Fruit fly (Drosophila melanogaster): Measurements from ENCODE around the gene CG11537.

CG11537 gene

DNA sequence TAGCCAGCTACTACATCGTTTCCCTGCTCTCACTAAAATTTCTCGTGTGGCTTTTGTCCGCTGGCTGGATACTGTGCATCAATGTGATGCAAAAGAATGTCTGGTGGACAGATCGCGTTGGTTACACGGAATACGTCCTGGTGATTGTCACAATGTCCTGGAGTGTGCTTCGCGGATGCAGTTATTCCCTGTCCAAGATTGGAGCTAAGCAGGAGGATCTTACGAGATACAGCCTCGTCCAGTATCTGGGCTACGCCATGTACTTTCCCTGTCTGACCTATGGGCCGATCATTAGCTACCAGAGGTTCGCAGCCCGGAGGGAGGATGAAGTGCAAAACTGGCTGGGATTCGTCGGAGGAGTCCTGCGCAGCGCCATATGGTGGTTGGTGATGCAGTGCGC is 19.3 kb upstream of the CG11537 start:
- TF ChIP-seq tap (tag; optimal IDR thresholded peaks at IDR 0.05): no peak
- TF ChIP-seq CG32532 (GFP tag; IDR thresholded peaks at IDR 0.05): no peak
- TF ChIP-seq ci (GFP tag; IDR thresholded peaks at IDR 0.05): no peak
- TF ChIP-seq ranshi (GFP tag; IDR thresholded peaks at IDR 0.05): no peak
- no peak for TF ChIP-seq CG33557 (GFP tag; optimal IDR thresholded peaks at IDR 0.05)
- TF ChIP-seq peb (GFP tag; IDR thresholded peaks at IDR 0.05): no peak
- no peak for TF ChIP-seq CG6254 (GFP tag; optimal IDR thresholded peaks at IDR 0.05)
- TF ChIP-seq CG6854 (GFP tag; optimal IDR thresholded peaks at IDR 0.05): no peak
- TF ChIP-seq CG5180 (GFP tag; optimal IDR thresholded peaks at IDR 0.05): no peak

DNA sequence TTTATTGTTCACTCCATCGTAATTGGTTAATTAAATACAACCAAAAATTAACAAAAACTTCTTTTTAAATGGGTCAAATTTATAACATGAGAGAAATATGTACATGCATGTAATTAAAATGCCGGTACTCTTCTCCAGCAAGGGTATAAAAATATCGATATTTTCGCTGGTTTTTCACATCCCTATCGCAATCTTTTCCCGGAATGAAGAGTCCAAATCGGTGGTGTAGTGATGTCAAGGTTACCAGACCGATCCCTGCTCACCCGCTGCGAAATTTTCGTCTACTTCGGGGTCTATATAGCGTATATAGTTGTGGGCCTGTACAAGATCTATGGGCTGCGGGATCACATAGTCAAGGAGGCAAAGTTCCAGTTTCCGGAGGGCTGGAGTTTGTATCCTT is 18.7 kb upstream of the CG11537 start, which contains the start of gene rasp:
Gene rasp (plus strand): TSS at position 213 of the 400 bp plus-strand sequence.
- no peak for TF ChIP-seq CG1529 (GFP tag; optimal IDR thresholded peaks at IDR 0.05)
- TF ChIP-seq CG4617 (GFP tag; optimal IDR thresholded peaks at IDR 0.05; ENCODE audit: borderline replicate concordance): no peak
- TF ChIP-seq Asciz (GFP tag; optimal IDR thresholded peaks at IDR 0.05): no peak
- no peak for TF ChIP-seq TFAM (GFP tag; optimal IDR thresholded peaks at IDR 0.05)
- TF ChIP-seq croc (GFP tag; conservative IDR thresholded peaks at IDR 0.05): no peak
- no peak for TF ChIP-seq ERR (GFP tag; optimal IDR thresholded peaks at IDR 0.05)
- TF ChIP-seq kay (GFP tag; optimal IDR thresholded peaks at IDR 0.05): no peak
- peak; percentile 47 for TF ChIP-seq CG2129 (GFP tag; IDR thresholded peaks at IDR 0.05; ENCODE audit: partially characterized antibody)
- peak; percentile 45; the same call in 1 of the 2 replicates for TF ChIP-seq bbx (GFP tag; IDR thresholded peaks at IDR 0.05; ENCODE audit: partially characterized antibody)
- TF ChIP-seq BtbVII (GFP tag; optimal IDR thresholded peaks at IDR 0.05): no peak
- no peak for TF ChIP-seq CG13123 (GFP tag; optimal IDR thresholded peaks at IDR 0.05)
- no peak for TF ChIP-seq Side (GFP tag; optimal IDR thresholded peaks at IDR 0.05)
- no peak for TF ChIP-seq otp (GFP tag; IDR thresholded peaks at IDR 0.05)
- TF ChIP-seq CG3838 (GFP tag; optimal IDR thresholded peaks at IDR 0.05): no peak
- TF ChIP-seq sr (GFP tag; IDR thresholded peaks at IDR 0.05): no peak
- TF ChIP-seq ftz-f1 (GFP tag; optimal IDR thresholded peaks at IDR 0.05): peak; percentile 41
- no peak for TF ChIP-seq tx (GFP tag; optimal IDR thresholded peaks at IDR 0.05)
- peak; percentile 27 for TF ChIP-seq pzg (GFP tag; optimal IDR thresholded peaks at IDR 0.05)
- peak; percentile 11 for TF ChIP-seq trem (tag; optimal IDR thresholded peaks at IDR 0.05)
- no peak for TF ChIP-seq Ets65A (GFP tag)
- no peak for TF ChIP-seq dati (GFP tag; IDR thresholded peaks at IDR 0.05)
- TF ChIP-seq Doc3 (GFP tag; IDR thresholded peaks at IDR 0.05; ENCODE audit: partially characterized antibody): 0 out of 3 replicates have a peak, but pooled peaks have one; percentile 38
- no peak for TF ChIP-seq ro (GFP tag; IDR thresholded peaks at IDR 0.05)
- no peak for TF ChIP-seq CG18764 (GFP tag; optimal IDR thresholded peaks at IDR 0.05)
- TF ChIP-seq Stat92E (GFP tag; optimal IDR thresholded peaks at IDR 0.05): peak in 1 of 3 experiments; percentile 8
- no peak for TF ChIP-seq CG3995 (GFP tag; optimal IDR thresholded peaks at IDR 0.05)
- TF ChIP-seq Atf3 (GFP tag; optimal IDR thresholded peaks at IDR 0.05): no peak
- no peak for TF ChIP-seq CG2202 (tag; optimal IDR thresholded peaks at IDR 0.05)
- no peak for TF ChIP-seq CG14710 (tag; optimal IDR thresholded peaks at IDR 0.05)
- no peak for TF ChIP-seq ac (GFP tag; optimal IDR thresholded peaks at IDR 0.05)
- TF ChIP-seq CG15696 (tag; optimal IDR thresholded peaks at IDR 0.05): no peak
- TF ChIP-seq CG16863 (GFP tag; optimal IDR thresholded peaks at IDR 0.05): no peak
- no peak for TF ChIP-seq run (tag; optimal IDR thresholded peaks at IDR 0.05)
- TF ChIP-seq rib (GFP tag; IDR thresholded peaks at IDR 0.05): no peak
- TF ChIP-seq CG3407 (GFP tag; optimal IDR thresholded peaks at IDR 0.05): no peak
- TF ChIP-seq Ada2b (GFP tag; IDR thresholded peaks at IDR 0.05): no peak
- no peak for TF ChIP-seq Gug (GFP tag; IDR thresholded peaks at IDR 0.05)
- TF ChIP-seq Med (GFP tag): peak; percentile 44
- TF ChIP-seq YL-1 (GFP tag; optimal IDR thresholded peaks at IDR 0.05): peak; percentile 34
- TF ChIP-seq sc (optimal IDR thresholded peaks at IDR 0.05): no peak
- no peak for TF ChIP-seq sc (GFP tag; optimal IDR thresholded peaks at IDR 0.05)
- TF ChIP-seq eve (GFP tag; optimal IDR thresholded peaks at IDR 0.05): no peak

Data from whole organism, embryonic.